Fruit fly (Drosophila melanogaster) whole organism, adult: ENCODE data around the gene CG14294.

ENCODE experiments used
- CG11617 ChIP-seq: fragments of 200-800 bp; sonication (Bioruptor generic); optimal IDR thresholded peaks from 2 replicates; lab custom pipeline; 2017; ENCODE audit warnings: mild to moderate bottlenecking, missing biosample characterization, missing genetic modification reagents, missing genetic modification characterization
- CG12768 ChIP-seq: fragments of 200-800 bp; sonication (Bioruptor generic); optimal IDR thresholded peaks from 2 replicates; lab custom pipeline; 2017; ENCODE audit warnings: missing biosample characterization, missing genetic modification characterization, mild to moderate bottlenecking, moderate library complexity, missing genetic modification reagents
- CG14711 ChIP-seq: fragments of 200-800 bp; sonication (Bioruptor generic); optimal IDR thresholded peaks from 2 replicates; lab custom pipeline; 2018; ENCODE audit warnings: missing biosample characterization, mild to moderate bottlenecking, missing genetic modification characterization, moderate library complexity
- CG1620 ChIP-seq: fragments of 200-800 bp; sonication (Bioruptor generic); optimal IDR thresholded peaks from 2 replicates; lab custom pipeline; 2016; ENCODE audit warnings: missing biosample characterization, missing genetic modification characterization
- CG5204 ChIP-seq: fragments of 200-800 bp; sonication (Bioruptor generic); optimal IDR thresholded peaks from 2 replicates; lab custom pipeline; 2016; ENCODE audit warnings: missing biosample characterization, missing genetic modification characterization
- CG7045 ChIP-seq: fragments of 200-800 bp; sonication (Bioruptor generic); optimal IDR thresholded peaks from 2 replicates; lab custom pipeline; 2017; ENCODE audit warnings: missing biosample characterization, mild to moderate bottlenecking, missing genetic modification characterization
- Clk ChIP-seq: fragments of 200-800 bp; sonication (Bioruptor generic); optimal IDR thresholded peaks from 2 replicates; lab custom pipeline; 2017; ENCODE audit warnings: missing biosample characterization, missing genetic modification characterization
- Crg-1 ChIP-seq: fragments of 200-800 bp; sonication (Bioruptor generic); optimal IDR thresholded peaks from 2 replicates; lab custom pipeline; 2016; ENCODE audit warnings: missing biosample characterization, missing genetic modification characterization
- cic ChIP-seq: fragments of 200-800 bp; sonication (Bioruptor generic); optimal IDR thresholded peaks from 2 replicates; lab custom pipeline; 2017; ENCODE audit warnings: missing biosample characterization, mild to moderate bottlenecking, missing genetic modification characterization, moderate library complexity
- cnc ChIP-seq, 2 experiments: fragments of >200 bp; optimal IDR thresholded peaks; 2 replicates each; lab custom pipeline; 2017
- kay ChIP-seq: fragments of 200-800 bp; sonication (Bioruptor generic); peaks from one replicate; lab custom pipeline; 2016; ENCODE audit warnings: missing biosample characterization, missing genetic modification characterization, borderline replicate concordance
- ovo ChIP-seq: fragments of 200-800 bp; sonication (Bioruptor generic); optimal IDR thresholded peaks from 2 replicates; lab custom pipeline; 2016; ENCODE audit warnings: missing biosample characterization, missing genetic modification characterization
- pad ChIP-seq: fragments of 200-800 bp; sonication (Bioruptor generic); optimal IDR thresholded peaks from 3 replicates; lab custom pipeline; 2017; ENCODE audit warnings: missing biosample characterization, missing genetic modification characterization, mild to moderate bottlenecking, moderate library complexity, missing genetic modification reagents
- toe ChIP-seq: fragments of 200-800 bp; sonication (Bioruptor generic); optimal IDR thresholded peaks from 2 replicates; lab custom pipeline; 2016; ENCODE audit warnings: missing biosample characterization, missing genetic modification characterization

dm6 chr3R:18924636-18924977, 22.5 kb upstream of the CG14294 start:
- TF ChIP-seq CG11617 (GFP tag; lab: Kevin White, UChicago): no peak
- TF ChIP-seq CG12768 (GFP tag; lab: Kevin White, UChicago): no peak
- no peak for TF ChIP-seq toe
- TF ChIP-seq Crg-1: no peak
- TF ChIP-seq pad: no peak
- no peak for TF ChIP-seq CG1620 (GFP tag; lab: Kevin White, UChicago)
- no peak for TF ChIP-seq CG14711
- no peak for TF ChIP-seq CG7045 (GFP tag; lab: Kevin White, UChicago)
- no peak for TF ChIP-seq Clk
- TF ChIP-seq cnc (optimal IDR thresholded peaks at IDR 0.05; lab: Kevin White, UChicago): no peak
- no peak for TF ChIP-seq ovo (GFP tag; lab: Kevin White, UChicago)
- no peak for TF ChIP-seq CG5204 (GFP tag; lab: Kevin White, UChicago)
- TF ChIP-seq cic (GFP tag; lab: Kevin White, UChicago): no peak
- TF ChIP-seq kay (GFP tag; lab: Kevin White, UChicago): no peak
